Worm (Caenorhabditis elegans): ENCODE results near the gene lgl-1.

DNA sequence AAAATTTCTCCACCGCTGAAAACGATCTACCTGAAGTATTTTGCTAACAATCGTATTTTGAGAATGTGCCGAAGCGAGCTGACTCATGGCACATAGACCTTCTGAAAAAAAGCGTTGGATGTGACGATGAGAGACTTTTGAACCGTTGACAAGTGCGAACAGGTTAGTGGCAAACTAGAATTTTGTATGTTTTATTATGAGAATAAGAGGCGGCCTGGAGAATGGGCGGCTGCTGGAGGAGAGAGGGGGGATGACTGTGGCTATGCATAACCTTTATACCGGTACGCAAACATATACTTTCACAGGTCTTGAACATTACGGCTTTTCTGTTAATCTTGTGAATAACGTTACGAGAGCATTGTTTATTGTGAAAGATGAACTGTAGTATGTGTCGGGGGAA, 17.4 kb upstream of the lgl-1 start, which contains the start of gene mam-1:
- TF ChIP-seq blmp-1 (tag; optimal IDR thresholded peaks at IDR 0.05) = no peak
- no peak for TF ChIP-seq elt-1 (tag; optimal IDR thresholded peaks at IDR 0.05; ENCODE audit: borderline replicate concordance, insufficient read depth)
- no peak for TF ChIP-seq lsy-2 (tag; optimal IDR thresholded peaks at IDR 0.05)
- TF ChIP-seq mep-1 (tag; optimal IDR thresholded peaks at IDR 0.05) = no peak
- no peak for TF ChIP-seq tbx-8 (GFP tag; optimal IDR thresholded peaks at IDR 0.05)
- TF ChIP-seq ces-1 (GFP tag; optimal IDR thresholded peaks at IDR 0.05) = no peak
- TF ChIP-seq ceh-83 (GFP tag; optimal IDR thresholded peaks at IDR 0.05) = no peak
- no peak for TF ChIP-seq nhr-76 (tag; optimal IDR thresholded peaks at IDR 0.05)
- no peak for TF ChIP-seq lin-13 (tag; optimal IDR thresholded peaks at IDR 0.05)
- no peak for TF ChIP-seq nhr-28 (tag; optimal IDR thresholded peaks at IDR 0.05)
- no peak for TF ChIP-seq nhr-12 (tag; optimal IDR thresholded peaks at IDR 0.05)
- TF ChIP-seq drap-1 (GFP tag; optimal IDR thresholded peaks at IDR 0.05) = no peak
